Worm (Caenorhabditis elegans): ENCODE results near the gene bath-47.

- TF ChIP-seq F10B5.3 (tag; optimal IDR thresholded peaks at IDR 0.05) (no peak), Y5F2A.4 (GFP tag; optimal IDR thresholded peaks at IDR 0.05) (no peak), ceh-44 (GFP tag; IDR thresholded peaks at IDR 0.05) (no peak), hlh-30 (tag; optimal IDR thresholded peaks at IDR 0.05; ENCODE audit: insufficient read depth) (no peak), nhr-77 (tag; optimal IDR thresholded peaks at IDR 0.05) (no peak)
Observed at ce11 chrII:1653397-1653796, 51.8 kb downstream of the bath-47 start, which contains the start of gene fbxb-15.

All from whole organism, L4 larva.